Worm (Caenorhabditis elegans): Measurements from ENCODE around the gene fbxb-88.
"Not testable (repeated sequence)": the region's sequence is repeated elsewhere in the genome, so short reads cannot be mapped to it uniquely, and the experiment has no call there.

The fbxb-88 gene

ce11 chrII:4851594-4852106 is 24.0 kb upstream of the fbxb-88 start, which contains the start of gene dnj-9 (continued):
- TF ChIP-seq T23F11.4 (GFP tag; optimal IDR thresholded peaks at IDR 0.05) (peak; percentile 40), ahr-1 (tag; optimal IDR thresholded peaks at IDR 0.05) (no peak), ets-4 (tag; optimal IDR thresholded peaks at IDR 0.05) (peak; percentile 6), hlh-6 (tag; optimal IDR thresholded peaks at IDR 0.05) (peak; percentile 14), nfya-1 (tag; optimal IDR thresholded peaks at IDR 0.05) (peak; percentile 78), pax-1 (tag; optimal IDR thresholded peaks at IDR 0.05) (peak; percentile 20), tbx-7 (tag; optimal IDR thresholded peaks at IDR 0.05) (no peak), ref-2 (tag; optimal IDR thresholded peaks at IDR 0.05) (peak; percentile 28), C08G9.2 (tag; optimal IDR thresholded peaks at IDR 0.05) (peak; percentile 45), npax-4 (tag; optimal IDR thresholded peaks at IDR 0.05) (peak; percentile 35), ceh-22 (tag; optimal IDR thresholded peaks at IDR 0.05) (no peak), ceh-19 (GFP tag; optimal IDR thresholded peaks at IDR 0.05) (no peak), nhr-11 (tag; optimal IDR thresholded peaks at IDR 0.05) (no peak), ceh-34 (tag; optimal IDR thresholded peaks at IDR 0.05) (peak; percentile 83), lim-6 (tag; optimal IDR thresholded peaks at IDR 0.05) (peak; percentile 5), lin-11 (tag; optimal IDR thresholded peaks at IDR 0.05) (peak; percentile 57), unc-42 (tag; optimal IDR thresholded peaks at IDR 0.05) (peak; percentile 76), hlh-15 (tag; optimal IDR thresholded peaks at IDR 0.05) (no peak), zip-5 (tag; optimal IDR thresholded peaks at IDR 0.05) (no peak), dmd-4 (tag; optimal IDR thresholded peaks at IDR 0.05; ENCODE audit: borderline replicate concordance) (no peak), ceh-45 (GFP tag; IDR thresholded peaks at IDR 0.05) (no peak), ceh-24 (tag; optimal IDR thresholded peaks at IDR 0.05) (no peak), hlh-13 (GFP tag; optimal IDR thresholded peaks at IDR 0.05) (no peak), pat-9 (tag; optimal IDR thresholded peaks at IDR 0.05) (peak; percentile 37), sox-2 (GFP tag; IDR thresholded peaks at IDR 0.05) (no peak; the same call in 1 of the 2 replicates), rnt-1 (tag; optimal IDR thresholded peaks at IDR 0.05) (peak; percentile 38), F13H6.1 (tag; optimal IDR thresholded peaks at IDR 0.05) (no peak), fkh-6 (tag; optimal IDR thresholded peaks at IDR 0.05) (no peak), elt-2 (tag; optimal IDR thresholded peaks at IDR 0.05) (peak; percentile 92), mec-3 (tag; optimal IDR thresholded peaks at IDR 0.05; ENCODE audit: borderline replicate concordance) (no peak)

ce11 chrII:4849885-4850284 is 22.2 kb upstream of the fbxb-88 start, which contains the start of gene T23B7.3:
Gene T23B7.3 (plus strand): TSS chrII:4850185.
- TF ChIP-seq ceh-30 (tag; optimal IDR thresholded peaks at IDR 0.05) (no peak), odd-2 (tag; optimal IDR thresholded peaks at IDR 0.05) (no peak), ceh-6 (GFP tag; optimal IDR thresholded peaks at IDR 0.05) (no peak)

- TF ChIP-seq C08G9.2 (tag; optimal IDR thresholded peaks at IDR 0.05); unc-3 (GFP tag; conservative IDR thresholded peaks at IDR 0.05); unc-3 (tag; optimal IDR thresholded peaks at IDR 0.05); lin-11 (tag; optimal IDR thresholded peaks at IDR 0.05): not testable (repeated sequence)
Observed at ce11 chrII:4842143-4842658, 14.5 kb upstream of the fbxb-88 start, which contains the start of the genes T23B7.2 and nspd-4. Gene T23B7.2 (minus strand): TSS chrII:4842243. Gene nspd-4 (plus strand): TSS chrII:4842608.

DNA sequence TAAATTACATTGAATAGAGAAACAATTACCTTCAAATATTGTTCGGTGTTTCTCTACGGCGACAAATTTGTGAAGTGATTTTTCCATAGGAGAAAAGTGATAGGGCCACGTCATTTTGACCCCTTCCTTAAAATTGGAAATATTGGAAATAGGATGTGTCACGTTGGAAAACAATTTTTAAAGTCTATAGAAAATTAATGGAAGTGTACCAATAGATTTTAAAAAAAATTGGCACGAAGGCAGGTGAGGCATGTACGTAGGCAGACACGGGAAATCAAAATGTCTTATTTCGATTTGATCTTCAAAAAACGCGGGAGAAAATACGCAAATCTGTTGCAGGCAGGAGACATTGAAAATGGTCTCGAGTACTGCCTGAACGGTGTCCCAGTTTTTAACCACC is 10.0 kb upstream of the fbxb-88 start, which contains the start of gene C33F10.12:
Gene C33F10.12 (minus strand): TSS at position 101 of the 400 bp plus-strand sequence.
- TF ChIP-seq fkh-10 (GFP tag; optimal IDR thresholded peaks at IDR 0.05) = no peak
- no peak for TF ChIP-seq pat-9 (tag; optimal IDR thresholded peaks at IDR 0.05)
- no peak for TF ChIP-seq eyg-1 (tag; optimal IDR thresholded peaks at IDR 0.05)
- TF ChIP-seq C08G9.2 (tag; optimal IDR thresholded peaks at IDR 0.05) = no peak
- TF ChIP-seq gmeb-2 (tag; optimal IDR thresholded peaks at IDR 0.05) = no peak
- no peak for TF ChIP-seq hlh-30 (tag; optimal IDR thresholded peaks at IDR 0.05; ENCODE audit: insufficient read depth)
- no peak for TF ChIP-seq sox-4 (tag; optimal IDR thresholded peaks at IDR 0.05)
- TF ChIP-seq tbx-2 (tag; optimal IDR thresholded peaks at IDR 0.05) = no peak
- no peak for TF ChIP-seq unc-3 (GFP tag; conservative IDR thresholded peaks at IDR 0.05)
- TF ChIP-seq unc-3 (tag; optimal IDR thresholded peaks at IDR 0.05) = no peak
- TF ChIP-seq pha-2 (tag; optimal IDR thresholded peaks at IDR 0.05) = no peak

Data from whole organism, late embryonic.